Worm (Caenorhabditis elegans): ENCODE measurements around the gene pgap-3.

The pgap-3 gene

ce11 chrV:6051159-6051558, 3.4 kb upstream of the pgap-3 start, which contains the start of gene jamp-1:
Gene jamp-1, minus strand, starts transcription at chrV:6051259.
- no peak for TF ChIP-seq tbx-8 (GFP tag; optimal IDR thresholded peaks at IDR 0.05)
- TF ChIP-seq elt-3 (tag; optimal IDR thresholded peaks at IDR 0.05), result no peak
- no peak for TF ChIP-seq unc-39 (tag; optimal IDR thresholded peaks at IDR 0.05)
- no peak for TF ChIP-seq nhr-2 (tag; optimal IDR thresholded peaks at IDR 0.05)
- no peak for TF ChIP-seq sem-2 (GFP tag; optimal IDR thresholded peaks at IDR 0.05)
- no peak for TF ChIP-seq bed-3 (GFP tag; optimal IDR thresholded peaks at IDR 0.05)
- TF ChIP-seq unc-62 (GFP tag; optimal IDR thresholded peaks at IDR 0.05), result no peak
- no peak for TF ChIP-seq lin-13 (tag; optimal IDR thresholded peaks at IDR 0.05)
- TF ChIP-seq cnd-1 (tag; optimal IDR thresholded peaks at IDR 0.05), result no peak
- no peak for TF ChIP-seq M03D4.4 (tag; optimal IDR thresholded peaks at IDR 0.05)
- no peak for TF ChIP-seq ceh-83 (GFP tag; optimal IDR thresholded peaks at IDR 0.05)
- TF ChIP-seq lsy-2 (tag; optimal IDR thresholded peaks at IDR 0.05), result no peak
- TF ChIP-seq snpc-4 (tag; optimal IDR thresholded peaks at IDR 0.05), result no peak
- TF ChIP-seq sptf-1 (tag; optimal IDR thresholded peaks at IDR 0.05), result no peak
- TF ChIP-seq nhr-76 (tag; optimal IDR thresholded peaks at IDR 0.05), result no peak
- no peak for TF ChIP-seq hlh-1 (tag; optimal IDR thresholded peaks at IDR 0.05)
- TF ChIP-seq pha-4 (tag; optimal IDR thresholded peaks at IDR 0.05), result no peak
- TF ChIP-seq ceh-39 (tag; optimal IDR thresholded peaks at IDR 0.05), result no peak

- TF ChIP-seq bed-3 (GFP tag; optimal IDR thresholded peaks at IDR 0.05), result no peak
- TF ChIP-seq nhr-28 (tag; optimal IDR thresholded peaks at IDR 0.05), result no peak
- no peak for TF ChIP-seq tbx-8 (GFP tag; optimal IDR thresholded peaks at IDR 0.05)
- TF ChIP-seq nhr-2 (tag; optimal IDR thresholded peaks at IDR 0.05), result no peak
These were observed 2.7 kb downstream of the pgap-3 start, which contains the start of gene R01B10.3 for ce11 chrV:6044853-6045594. Gene R01B10.3, minus strand, starts transcription at chrV:6045129.

ce11 chrV:6044448-6044847, 3.3 kb downstream of the pgap-3 start:
- no peak for TF ChIP-seq ces-1 (GFP tag; optimal IDR thresholded peaks at IDR 0.05)
- TF ChIP-seq mab-5 (tag; optimal IDR thresholded peaks at IDR 0.05), result no peak
- no peak for TF ChIP-seq sem-2 (GFP tag; optimal IDR thresholded peaks at IDR 0.05)
- no peak for TF ChIP-seq ztf-11 (tag; optimal IDR thresholded peaks at IDR 0.05)
- no peak for TF ChIP-seq tbx-8 (GFP tag; optimal IDR thresholded peaks at IDR 0.05)
- TF ChIP-seq nhr-28 (tag; optimal IDR thresholded peaks at IDR 0.05), result no peak
- TF ChIP-seq snpc-4 (tag; optimal IDR thresholded peaks at IDR 0.05), result no peak
- no peak for TF ChIP-seq lin-13 (tag; optimal IDR thresholded peaks at IDR 0.05)
- no peak for TF ChIP-seq lin-32 (GFP tag; optimal IDR thresholded peaks at IDR 0.05)
- TF ChIP-seq pha-4 (tag; optimal IDR thresholded peaks at IDR 0.05), result no peak
- TF ChIP-seq nhr-237 (tag; optimal IDR thresholded peaks at IDR 0.05), result no peak
- no peak for TF ChIP-seq drap-1 (GFP tag; optimal IDR thresholded peaks at IDR 0.05)
- no peak for TF ChIP-seq nhr-12 (tag; optimal IDR thresholded peaks at IDR 0.05)
- TF ChIP-seq mls-2 (tag; optimal IDR thresholded peaks at IDR 0.05), result no peak
- no peak for TF ChIP-seq mep-1 (tag; optimal IDR thresholded peaks at IDR 0.05)

- peak; percentile 50 for TF ChIP-seq unc-120 (tag; optimal IDR thresholded peaks at IDR 0.05; ENCODE audit: poor library complexity, severe bottlenecking)
- TF ChIP-seq mep-1 (tag; optimal IDR thresholded peaks at IDR 0.05), result peak; percentile 8
- TF ChIP-seq ceh-43 (GFP tag; optimal IDR thresholded peaks at IDR 0.05), result no peak
- peak; percentile 71 for TF ChIP-seq pha-4 (tag; optimal IDR thresholded peaks at IDR 0.05)
- no peak for TF ChIP-seq tbx-8 (GFP tag; optimal IDR thresholded peaks at IDR 0.05)
- no peak for TF ChIP-seq elt-1 (tag; optimal IDR thresholded peaks at IDR 0.05; ENCODE audit: borderline replicate concordance, insufficient read depth)
- TF ChIP-seq ces-1 (GFP tag; optimal IDR thresholded peaks at IDR 0.05), result peak; percentile 24
- peak; percentile 65 for TF ChIP-seq ceh-39 (tag; optimal IDR thresholded peaks at IDR 0.05)
These were observed 4.1 kb downstream of the pgap-3 start, which contains the start of gene cpi-2 for ce11 chrV:6043275-6044271. Gene cpi-2, plus strand, starts transcription at chrV:6044062.
